Fruit fly (Drosophila melanogaster): ENCODE results near the gene CG5149.

The CG5149 gene

dm6 chr2L:7395813-7396212 lies 7.8 kb upstream of the CG5149 start (continued):
- TF ChIP-seq CG6813 (GFP tag; optimal IDR thresholded peaks at IDR 0.05) (no peak), CG2202 (tag; optimal IDR thresholded peaks at IDR 0.05) (no peak), twi (tag; optimal IDR thresholded peaks at IDR 0.05) (no peak), en (GFP tag; optimal IDR thresholded peaks at IDR 0.05) (no peak), CG17361 (GFP tag; IDR thresholded peaks at IDR 0.05) (peak; percentile 70), h (optimal IDR thresholded peaks at IDR 0.05) (no peak), so (GFP tag; IDR thresholded peaks at IDR 0.05) (0 out of 3 replicates have a peak, but pooled peaks have one; percentile 52), CG32767 (GFP tag; IDR thresholded peaks at IDR 0.05) (0 out of 2 replicates have a peak, but pooled peaks have one; percentile 34), CG10654 (GFP tag; optimal IDR thresholded peaks at IDR 0.05) (peak; percentile 7), Scr (GFP tag; IDR thresholded peaks at IDR 0.05; ENCODE audit: partially characterized antibody) (no peak), inv (GFP tag; IDR thresholded peaks at IDR 0.05; ENCODE audit: partially characterized antibody) (no peak), HLH3B (GFP tag; IDR thresholded peaks at IDR 0.05) (peak; percentile 57), CG13287 (GFP tag; IDR thresholded peaks at IDR 0.05; ENCODE audit: partially characterized antibody) (no peak), CG2712 (tag; optimal IDR thresholded peaks at IDR 0.05) (peak; percentile 70), CG1647 (GFP tag; optimal IDR thresholded peaks at IDR 0.05) (no peak), salm (tag; optimal IDR thresholded peaks at IDR 0.05) (peak; percentile 46), CG16779 (GFP tag; IDR thresholded peaks at IDR 0.05) (no peak), Atf6 (GFP tag; IDR thresholded peaks at IDR 0.05) (peak; percentile 74), CG4328 (GFP tag; optimal IDR thresholded peaks at IDR 0.05) (no peak), NK7.1 (GFP tag; optimal IDR thresholded peaks at IDR 0.05) (no peak), CG9215 (GFP tag; IDR thresholded peaks at IDR 0.05) (no peak), Dip2 (GFP tag; IDR thresholded peaks at IDR 0.05) (no peak), CG34376 (GFP tag; optimal IDR thresholded peaks at IDR 0.05) (no peak), CG5180 (GFP tag; optimal IDR thresholded peaks at IDR 0.05) (no peak), hb (GFP tag; IDR thresholded peaks at IDR 0.05; ENCODE audit: partially characterized antibody) (no peak), CG12071 (GFP tag; optimal IDR thresholded peaks at IDR 0.05) (no peak), BtbVII (GFP tag; optimal IDR thresholded peaks at IDR 0.05) (peak; percentile 49), CG5245 (GFP tag; optimal IDR thresholded peaks at IDR 0.05) (peak; percentile 4), CG1792 (GFP tag; optimal IDR thresholded peaks at IDR 0.05) (no peak), nom (GFP tag; optimal IDR thresholded peaks at IDR 0.05) (no peak), CG9817 (tag; optimal IDR thresholded peaks at IDR 0.05) (peak; percentile 54), Fer2 (tag; optimal IDR thresholded peaks at IDR 0.05) (no peak), Eip74EF (GFP tag; optimal IDR thresholded peaks at IDR 0.05) (peak in 1 of 2 experiments; percentile 70), croc (GFP tag; conservative IDR thresholded peaks at IDR 0.05) (no peak), zf30C (GFP tag; optimal IDR thresholded peaks at IDR 0.05) (peak; percentile 29), Sry-δ (GFP tag; optimal IDR thresholded peaks at IDR 0.05) (no peak), NFAT (GFP tag; IDR thresholded peaks at IDR 0.05) (no peak), CG10209 (GFP tag; optimal IDR thresholded peaks at IDR 0.05) (peak; percentile 58), Nf-YB (GFP tag; optimal IDR thresholded peaks at IDR 0.05) (peak; percentile 25), run (tag; optimal IDR thresholded peaks at IDR 0.05) (peak; percentile 29), CG6175 (GFP tag; IDR thresholded peaks at IDR 0.05) (no peak), gsb (GFP tag; IDR thresholded peaks at IDR 0.05) (0 out of 2 replicates have a peak, but pooled peaks have one; percentile 43), pros (GFP tag; optimal IDR thresholded peaks at IDR 0.05) (no peak), CG14667 (GFP tag; IDR thresholded peaks at IDR 0.05) (peak; percentile 30; the same call in 1 of the 2 replicates), CG6654 (GFP tag; optimal IDR thresholded peaks at IDR 0.05) (no peak), gfzf (GFP tag; optimal IDR thresholded peaks at IDR 0.05) (no peak), CG16863 (GFP tag; optimal IDR thresholded peaks at IDR 0.05) (no peak), CG9437 (GFP tag; optimal IDR thresholded peaks at IDR 0.05) (peak; percentile 37), ara (GFP tag; IDR thresholded peaks at IDR 0.05) (no peak), CG1529 (GFP tag; optimal IDR thresholded peaks at IDR 0.05) (no peak), CG4730 (GFP tag; IDR thresholded peaks at IDR 0.05) (peak; percentile 26; the same call in 1 of the 2 replicates)

Data from whole organism, embryonic.